Worm (Caenorhabditis elegans) whole organism, L1 larva: Measurements from ENCODE around the gene Y51A2B.5.

Experiments
- aly-2 ChIP-seq: fragments of 150-350 bp; optimal IDR thresholded peaks from 2 replicates; lab custom pipeline; 2014; ENCODE audit warnings: missing biosample characterization, missing genetic modification characterization
- ama-1 ChIP-seq: fragments of 150-350 bp; optimal IDR thresholded peaks from 2 replicates; lab custom pipeline; 2014
- elt-2 ChIP-seq: sonication (generic microtip); optimal IDR thresholded peaks from 2 replicates; lab custom pipeline; 2016; ENCODE audit warnings: missing genetic modification characterization, mild to moderate bottlenecking, inconsistent platforms, missing compliant biosample characterization, missing genetic modification reagents
- fkh-10 ChIP-seq: sonication (generic microtip); optimal IDR thresholded peaks from 2 replicates; lab custom pipeline; 2017; ENCODE audit warnings: missing biosample characterization, missing genetic modification reagents, missing genetic modification characterization
- lin-13 ChIP-seq: fragments of 150-350 bp; optimal IDR thresholded peaks from 2 replicates; lab custom pipeline; 2014; ENCODE audit warnings: missing biosample characterization, missing genetic modification reagents, missing genetic modification characterization
- lin-39 ChIP-seq: fragments of 150-350 bp; optimal IDR thresholded peaks from 2 replicates; lab custom pipeline; 2014; ENCODE audit warnings: missing biosample characterization, missing genetic modification reagents, missing genetic modification characterization
- lsy-2 ChIP-seq, 2 experiments: fragments of 150-350 bp; optimal IDR thresholded peaks; 2 replicates each; lab custom pipeline; 2014; ENCODE audit warnings: missing biosample characterization in 2 of 2, missing genetic modification characterization in 2 of 2
- mdl-1 ChIP-seq, 2 experiments: fragments of 150-350 bp; optimal IDR thresholded peaks; 2 replicates each; lab custom pipeline; 2014 to 2017; ENCODE audit warnings: missing biosample characterization in 2 of 2, missing genetic modification characterization in 2 of 2, inconsistent platforms in 1 of 2
- mep-1 ChIP-seq: fragments of 150-350 bp; optimal IDR thresholded peaks from 2 replicates; lab custom pipeline; 2014; ENCODE audit warnings: missing biosample characterization, missing genetic modification characterization
- nhr-12 ChIP-seq: sonication (generic microtip); optimal IDR thresholded peaks from 2 replicates; lab custom pipeline; 2017; ENCODE audit warnings: missing biosample characterization, missing genetic modification characterization
- nhr-237 ChIP-seq: fragments of 150-350 bp; optimal IDR thresholded peaks from 2 replicates; lab custom pipeline; 2014; ENCODE audit warnings: missing biosample characterization, missing genetic modification characterization
- nhr-71 ChIP-seq: sonication (generic microtip); optimal IDR thresholded peaks from 2 replicates; lab custom pipeline; 2016; ENCODE audit warnings: mild to moderate bottlenecking, missing genetic modification characterization, moderate library complexity, missing compliant biosample characterization
- nhr-76 ChIP-seq: sonication (generic microtip); optimal IDR thresholded peaks from 2 replicates; lab custom pipeline; 2017; ENCODE audit warnings: missing biosample characterization, missing genetic modification characterization
- nhr-77 ChIP-seq: fragments of 150-350 bp; optimal IDR thresholded peaks from 2 replicates; lab custom pipeline; 2014; ENCODE audit warnings: missing biosample characterization, missing genetic modification characterization

ce11 chrV:18402743-18403142 lies 13.7 kb downstream of the Y51A2B.5 start:
- no peak for TF ChIP-seq lsy-2 (tag; optimal IDR thresholded peaks at IDR 0.05; lab: Kevin White, UChicago)
- TF ChIP-seq fkh-10 (GFP tag; lab: Kevin White, UChicago), result no peak
- no peak for TF ChIP-seq elt-2 (tag; lab: Kevin White, UChicago)
- no peak for TF ChIP-seq aly-2 (tag; lab: Kevin White, UChicago)
- no peak for TF ChIP-seq nhr-12 (tag; lab: Kevin White, UChicago)
- TF ChIP-seq nhr-77 (tag; lab: Kevin White, UChicago), result no peak
- no peak for TF ChIP-seq nhr-76 (tag; lab: Kevin White, UChicago)
- no peak for TF ChIP-seq lin-13 (GFP tag; lab: Kevin White, UChicago)
- no peak for TF ChIP-seq ama-1 (lab: Kevin White, UChicago)
- no peak for TF ChIP-seq nhr-237 (tag; lab: Kevin White, UChicago)
- TF ChIP-seq mep-1, result no peak
- TF ChIP-seq nhr-71, result no peak
- TF ChIP-seq mdl-1 (tag; optimal IDR thresholded peaks at IDR 0.05; lab: Kevin White, UChicago), result no peak
- TF ChIP-seq lin-39 (tag; lab: Kevin White, UChicago), result no peak
